Worm (Caenorhabditis elegans) whole organism, midembryonic: ENCODE measurements around the gene srg-24.

Experiments used
- T22C8.4 ChIP-seq: fragments of 200-800 bp; sonication (Bioruptor generic); IDR thresholded peaks from 2 replicates; pipeline ENCODE4 v1.3.6; 2022; ENCODE audit warnings: missing genetic modification characterization, missing compliant biosample characterization
- cog-1 ChIP-seq: sonication (generic microtip); optimal IDR thresholded peaks from 2 replicates; lab custom pipeline; 2016; ENCODE audit warnings: missing genetic modification characterization, missing compliant biosample characterization
- flt-1 ChIP-seq: fragments of 200-800 bp; sonication (Bioruptor generic); IDR thresholded peaks from 2 replicates; pipeline ENCODE4 v1.3.6; 2022; ENCODE audit warnings: missing genetic modification characterization, missing compliant biosample characterization
- klf-2 ChIP-seq: fragments of 200-800 bp; sonication (Bioruptor generic); conservative IDR thresholded peaks from 2 replicates; pipeline ENCODE4 v1.3.6; 2022; ENCODE audit warnings: missing genetic modification reagents, missing genetic modification characterization, missing compliant biosample characterization
- med-1 ChIP-seq: sonication (generic microtip); optimal IDR thresholded peaks from 2 replicates; lab custom pipeline; 2017; ENCODE audit warnings: missing genetic modification characterization, mild to moderate bottlenecking, missing compliant biosample characterization, antibody characterized with exemption, missing genetic modification reagents; ENCODE audit not compliant: insufficient read depth
- ref-1 ChIP-seq: fragments of 200-800 bp; sonication (Bioruptor generic); conservative IDR thresholded peaks from 2 replicates; pipeline ENCODE4 v1.3.6; 2022; ENCODE audit warnings: missing genetic modification reagents, missing genetic modification characterization, missing compliant biosample characterization
- tab-1 ChIP-seq: fragments of 200-800 bp; sonication (Bioruptor generic); IDR thresholded peaks from 2 replicates; pipeline ENCODE4 v1.3.6; 2022; ENCODE audit warnings: missing genetic modification characterization, missing compliant biosample characterization
- ztf-23 ChIP-seq: fragments of 200-800 bp; sonication (Bioruptor generic); IDR thresholded peaks from 2 replicates; pipeline ENCODE4 v1.3.6; 2022; ENCODE audit warnings: missing genetic modification reagents, missing genetic modification characterization, missing compliant biosample characterization
- ztf-29 ChIP-seq: fragments of 200-800 bp; sonication (Bioruptor generic); IDR thresholded peaks from 2 replicates; pipeline ENCODE4 v1.3.6; 2022; ENCODE audit warnings: missing genetic modification reagents, missing genetic modification characterization, missing compliant biosample characterization

srg-24 gene

DNA sequence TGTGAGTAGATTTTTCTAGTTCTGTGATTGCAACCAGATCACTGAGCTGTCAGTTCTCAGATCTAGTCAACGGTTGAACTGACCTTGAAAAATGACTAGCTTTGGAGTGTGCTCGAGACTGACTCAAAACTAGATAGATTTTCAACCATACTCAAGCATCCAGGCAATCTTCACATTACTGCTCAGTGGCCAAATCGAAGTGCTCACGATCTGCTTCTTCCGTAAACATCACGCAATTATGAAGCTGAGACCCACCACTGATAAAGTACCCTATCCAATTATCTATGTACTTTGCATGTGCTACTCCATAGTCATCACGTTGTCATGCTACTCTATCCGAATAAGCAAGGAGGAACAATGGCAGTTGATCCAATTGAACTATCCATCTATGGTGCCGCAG, 49.1 kb downstream of the srg-24 start:
- TF ChIP-seq cog-1 (tag; lab: Kevin White, UChicago) (no peak), ztf-29 (GFP tag; lab: Robert Waterston, UW) (no peak), flt-1 (GFP tag; lab: Robert Waterston, UW) (no peak), T22C8.4 (no peak), tab-1 (GFP tag; lab: Robert Waterston, UW) (no peak), ref-1 (no peak)

DNA sequence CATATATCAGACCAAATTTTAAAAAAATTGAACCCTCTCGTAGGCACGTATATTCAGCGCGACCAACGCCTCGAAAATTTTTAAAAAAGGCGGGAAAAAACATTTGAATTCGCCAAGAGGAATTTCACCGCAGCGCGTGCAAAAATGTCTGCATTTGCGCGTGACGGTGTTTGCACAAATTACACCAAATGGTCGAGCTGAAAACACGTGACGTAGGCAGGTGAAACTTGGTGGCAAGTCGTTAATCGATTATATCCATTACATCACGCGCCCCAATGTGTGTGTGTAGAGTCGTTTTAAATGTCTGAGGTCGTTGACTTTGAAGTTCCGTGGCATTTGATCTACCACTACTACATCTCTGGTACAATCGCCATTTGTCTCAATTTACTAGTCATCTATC, 49.7 kb downstream of the srg-24 start, which contains the start of gene sri-31:
TSS of gene sri-31 (plus strand) at position 301 of the 400 bp plus-strand sequence.
- TF ChIP-seq med-1 (GFP tag; lab: Kevin White, UChicago) (no peak), cog-1 (tag; lab: Kevin White, UChicago) (no peak), ztf-29 (GFP tag; lab: Robert Waterston, UW) (no peak), flt-1 (GFP tag; lab: Robert Waterston, UW) (no peak), T22C8.4 (no peak), klf-2 (no peak), tab-1 (GFP tag; lab: Robert Waterston, UW) (no peak), ztf-23 (GFP tag; lab: Robert Waterston, UW) (no peak), ref-1 (no peak)

DNA sequence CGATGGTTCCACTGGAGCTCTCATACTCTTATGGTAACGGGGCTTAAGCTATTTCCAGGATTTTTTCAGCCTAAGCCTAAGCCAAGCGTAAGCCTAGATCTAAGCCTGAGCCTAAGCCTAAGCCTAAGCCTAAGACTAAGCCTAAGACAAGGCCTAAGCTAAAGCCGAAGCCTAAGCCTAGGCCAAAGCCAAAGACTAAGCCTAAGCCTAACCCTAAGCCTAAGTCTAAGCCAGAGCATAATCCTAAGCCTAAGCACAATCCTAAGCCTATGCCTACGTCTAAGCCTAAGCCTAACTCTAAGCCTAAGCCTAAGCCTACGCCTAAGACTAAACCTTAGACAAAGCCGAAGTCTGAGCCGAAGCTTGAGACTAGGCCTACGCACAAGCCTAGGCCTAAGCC, 51.5 kb downstream of the srg-24 start:
- TF ChIP-seq cog-1 (tag; lab: Kevin White, UChicago) (no peak), tab-1 (GFP tag; lab: Robert Waterston, UW) (no peak), ref-1 (no peak), flt-1 (GFP tag; lab: Robert Waterston, UW) (no peak), klf-2 (no peak), ztf-29 (GFP tag; lab: Robert Waterston, UW) (no peak), med-1 (GFP tag; lab: Kevin White, UChicago) (no peak), T22C8.4 (no peak), ztf-23 (GFP tag; lab: Robert Waterston, UW) (no peak)
